Fruit fly (Drosophila melanogaster): Measurements from ENCODE around the gene Sytalpha.

DNA sequence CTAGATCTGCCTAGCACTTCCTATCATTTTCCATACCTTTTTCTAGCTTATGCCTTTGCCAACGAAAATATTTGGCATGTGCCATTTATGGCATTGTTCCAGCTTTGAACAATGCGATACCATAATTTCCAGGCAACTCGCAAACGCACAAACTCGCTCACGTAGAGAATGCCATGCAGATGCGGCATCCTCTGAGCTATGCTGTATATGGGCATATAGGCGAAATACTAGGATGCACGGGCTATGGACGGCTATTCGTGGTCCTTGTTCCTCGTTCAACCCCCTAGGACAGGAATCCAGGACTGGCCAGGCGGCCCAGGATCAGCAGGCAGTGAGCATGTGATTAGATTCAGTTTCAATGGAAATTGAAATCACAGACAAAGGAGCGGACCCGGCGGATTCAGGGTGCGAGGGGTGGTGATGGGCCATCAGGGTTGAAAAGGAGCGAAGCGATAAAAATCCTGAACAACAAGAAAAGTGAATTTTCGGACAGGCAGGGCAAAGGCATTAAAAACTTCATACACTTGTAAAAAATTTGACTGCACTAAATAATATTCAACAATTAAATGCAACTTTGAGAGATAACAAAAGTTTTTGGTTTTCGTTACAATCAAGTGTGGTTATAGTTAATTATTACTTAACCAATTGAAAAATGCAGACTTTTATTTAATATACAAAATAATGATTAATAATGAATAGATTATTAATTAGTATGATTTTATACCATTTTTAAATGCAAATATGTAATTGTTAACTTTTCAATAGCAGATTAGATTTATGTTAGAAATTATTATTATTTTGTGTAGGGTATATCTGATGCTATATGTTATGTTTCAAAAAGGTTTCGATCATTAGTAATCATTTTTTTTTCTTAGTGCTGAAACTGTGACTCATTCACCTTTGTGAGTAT is 3.6 kb upstream of the Sytalpha start:
- TF ChIP-seq Sin3A (optimal IDR thresholded peaks at IDR 0.05) (no peak), psq (optimal IDR thresholded peaks at IDR 0.05) (no peak), Myc (optimal IDR thresholded peaks at IDR 0.05) (no peak), h (optimal IDR thresholded peaks at IDR 0.05) (no peak), insv (optimal IDR thresholded peaks at IDR 0.05) (no peak), ttk (optimal IDR thresholded peaks at IDR 0.05) (no peak)
